Fruit fly (Drosophila melanogaster) whole organism, embryonic: ENCODE data around the gene CG33288.
A peak's percentile ranks its signal among the peaks of the same experiment; 100 is the strongest.

Experiments used
- CG1024 ChIP-seq: fragments of 200-800 bp; sonication (Bioruptor generic); IDR thresholded peaks from 2 replicates; pipeline ENCODE4 v1.3.6; 2022; ENCODE audit warnings: missing biosample characterization, missing genetic modification characterization
- CG12659 ChIP-seq: fragments of 200-800 bp; sonication (Bioruptor generic); optimal IDR thresholded peaks from 3 replicates; lab custom pipeline; 2017; ENCODE audit warnings: mild to moderate bottlenecking, missing biosample characterization, missing genetic modification reagents, missing genetic modification characterization
- CG15514 ChIP-seq: fragments of 200-800 bp; sonication (Bioruptor generic); optimal IDR thresholded peaks from 3 replicates; lab custom pipeline; 2017; ENCODE audit warnings: missing biosample characterization, missing genetic modification characterization, mild to moderate bottlenecking, moderate library complexity, missing genetic modification reagents
- CG17361 ChIP-seq: fragments of 200-800 bp; sonication (Bioruptor generic); IDR thresholded peaks from 3 replicates; pipeline ENCODE4 v1.3.6; 2022; ENCODE audit warnings: missing biosample characterization, missing genetic modification characterization
- CG17802 ChIP-seq: fragments of 200-800 bp; sonication (Bioruptor generic); optimal IDR thresholded peaks from 2 replicates; lab custom pipeline; 2018; ENCODE audit warnings: missing biosample characterization, mild to moderate bottlenecking, missing genetic modification characterization, moderate library complexity
- CG30403 ChIP-seq: fragments of 200-800 bp; sonication (Bioruptor generic); optimal IDR thresholded peaks from 3 replicates; lab custom pipeline; 2016; ENCODE audit warnings: missing biosample characterization, missing genetic modification characterization
- CG31388 ChIP-seq: fragments of 200-800 bp; sonication (Bioruptor generic); optimal IDR thresholded peaks from 2 replicates; lab custom pipeline; 2016; ENCODE audit warnings: missing biosample characterization, missing genetic modification characterization
- CG33213 ChIP-seq: fragments of 200-800 bp; sonication (Bioruptor generic); optimal IDR thresholded peaks from 3 replicates; lab custom pipeline; 2016; ENCODE audit warnings: missing biosample characterization, missing genetic modification characterization
- CG3847 ChIP-seq: fragments of 200-800 bp; sonication (Bioruptor generic); IDR thresholded peaks from 2 replicates; pipeline ENCODE4 v1.3.6; 2022; ENCODE audit warnings: missing biosample characterization, missing genetic modification characterization
- CG42726 ChIP-seq: fragments of 200-800 bp; sonication (Bioruptor generic); IDR thresholded peaks from 2 replicates; pipeline ENCODE4 v1.3.6; 2022; ENCODE audit warnings: missing biosample characterization, missing genetic modification characterization; ENCODE audit not compliant: partially characterized antibody
- CG4617 ChIP-seq: fragments of 200-800 bp; sonication (Bioruptor generic); optimal IDR thresholded peaks from 3 replicates; lab custom pipeline; 2016; ENCODE audit warnings: missing biosample characterization, missing genetic modification characterization, borderline replicate concordance
- CG6654 ChIP-seq: fragments of 200-800 bp; sonication (Bioruptor generic); optimal IDR thresholded peaks from 2 replicates; lab custom pipeline; 2017; ENCODE audit warnings: missing biosample characterization, mild to moderate bottlenecking, missing genetic modification characterization
- CG6765 ChIP-seq: fragments of 200-800 bp; sonication (Bioruptor generic); optimal IDR thresholded peaks from 3 replicates; lab custom pipeline; 2017; ENCODE audit warnings: missing biosample characterization, mild to moderate bottlenecking, missing genetic modification characterization
- CG6791 ChIP-seq: fragments of 200-800 bp; sonication (Bioruptor generic); IDR thresholded peaks from 3 replicates; pipeline ENCODE4 v1.3.6; 2022; ENCODE audit warnings: missing biosample characterization, missing genetic modification characterization; ENCODE audit not compliant: partially characterized antibody
- CG7987 ChIP-seq: fragments of 200-800 bp; sonication (Bioruptor generic); optimal IDR thresholded peaks from 2 replicates; lab custom pipeline; 2018; ENCODE audit warnings: missing biosample characterization, mild to moderate bottlenecking, missing genetic modification characterization, moderate library complexity
- CG9437 ChIP-seq: fragments of 200-800 bp; sonication (Bioruptor generic); optimal IDR thresholded peaks from 2 replicates; lab custom pipeline; 2018; ENCODE audit warnings: missing biosample characterization, mild to moderate bottlenecking, missing genetic modification characterization
- Camta ChIP-seq: fragments of 200-800 bp; sonication (Bioruptor generic); optimal IDR thresholded peaks from 2 replicates; lab custom pipeline; 2016; ENCODE audit warnings: missing biosample characterization, missing genetic modification characterization
- D ChIP-seq, 2 experiments: fragments of 200-800 bp in 1 of 2; fragments of >200 bp in 1 of 2; sonication (Bioruptor generic) in 1 of 2; optimal IDR thresholded peaks; 2 replicates in 1 of 2; 3 replicates in 1 of 2; lab custom pipeline; 2017; ENCODE audit warnings: mild to moderate bottlenecking in 1 of 2, missing biosample characterization in 1 of 2, missing genetic modification characterization in 1 of 2, missing genetic modification reagents in 1 of 2
- Dll ChIP-seq: fragments of 200-800 bp; sonication (Bioruptor generic); IDR thresholded peaks from 4 replicates; pipeline ENCODE4 v1.3.6; 2022; ENCODE audit warnings: missing biosample characterization, missing genetic modification characterization; ENCODE audit not compliant: partially characterized antibody
- Dp ChIP-seq: fragments of 200-800 bp; sonication (Bioruptor generic); optimal IDR thresholded peaks from 2 replicates; lab custom pipeline; 2018; ENCODE audit warnings: missing biosample characterization, mild to moderate bottlenecking, missing genetic modification characterization, moderate library complexity
- Dref ChIP-seq: fragments of 200-800 bp; sonication (Bioruptor generic); IDR thresholded peaks from 2 replicates; pipeline ENCODE4 v1.3.6; 2022; ENCODE audit warnings: missing biosample characterization, missing genetic modification characterization
- Drgx ChIP-seq: fragments of 200-800 bp; sonication (Bioruptor generic); IDR thresholded peaks from 2 replicates; pipeline ENCODE4 v1.3.6; 2022; ENCODE audit warnings: missing biosample characterization, missing genetic modification characterization
- HHEX ChIP-seq: fragments of 200-800 bp; sonication (Bioruptor generic); optimal IDR thresholded peaks from 3 replicates; lab custom pipeline; 2017; ENCODE audit warnings: missing biosample characterization, mild to moderate bottlenecking, missing genetic modification characterization, missing genetic modification reagents
- Hr78 ChIP-seq, 2 experiments: fragments of 200-800 bp in 1 of 2; fragments of >200 bp in 1 of 2; sonication (Bioruptor generic) in 1 of 2; optimal IDR thresholded peaks; 2 replicates each; lab custom pipeline; 2017 to 2019; ENCODE audit warnings: missing biosample characterization in 2 of 2, missing genetic modification characterization in 2 of 2, mild to moderate bottlenecking in 1 of 2, moderate library complexity in 1 of 2
- Lpt ChIP-seq: fragments of >200 bp; optimal IDR thresholded peaks from 2 replicates; lab custom pipeline; 2018; ENCODE audit warnings: missing biosample characterization, missing genetic modification characterization
- MBD-R2 ChIP-seq: fragments of 200-800 bp; sonication (Bioruptor generic); IDR thresholded peaks from 2 replicates; pipeline ENCODE4 v1.3.6; 2022; ENCODE audit warnings: missing biosample characterization, missing genetic modification characterization
- Myb ChIP-seq: fragments of 200-800 bp; sonication (Bioruptor generic); optimal IDR thresholded peaks from 2 replicates; lab custom pipeline; 2016; ENCODE audit warnings: missing biosample characterization, missing genetic modification characterization
- Nf-YB ChIP-seq: fragments of 200-800 bp; sonication (Bioruptor generic); optimal IDR thresholded peaks from 3 replicates; lab custom pipeline; 2019; ENCODE audit warnings: missing biosample characterization, mild to moderate bottlenecking, missing genetic modification characterization, moderate library complexity
- Side ChIP-seq: fragments of 200-800 bp; sonication (Bioruptor generic); optimal IDR thresholded peaks from 2 replicates; lab custom pipeline; 2016; ENCODE audit warnings: missing biosample characterization, missing genetic modification characterization
- YL-1 ChIP-seq: fragments of 200-800 bp; sonication (Bioruptor generic); optimal IDR thresholded peaks from 3 replicates; lab custom pipeline; 2017; ENCODE audit warnings: missing biosample characterization, mild to moderate bottlenecking, missing genetic modification characterization
- caup ChIP-seq: fragments of 200-800 bp; sonication (Bioruptor generic); optimal IDR thresholded peaks from 3 replicates; lab custom pipeline; 2017; ENCODE audit warnings: missing biosample characterization, mild to moderate bottlenecking, missing genetic modification characterization, moderate library complexity; ENCODE audit not compliant: severe bottlenecking
- chm ChIP-seq: fragments of 200-800 bp; sonication (Bioruptor generic); IDR thresholded peaks from 2 replicates; pipeline ENCODE4 v1.3.6; 2022; ENCODE audit warnings: missing biosample characterization, missing genetic modification characterization
- ci ChIP-seq: fragments of 200-800 bp; sonication (Bioruptor generic); IDR thresholded peaks from 3 replicates; pipeline ENCODE4 v1.3.6; 2022; ENCODE audit warnings: missing biosample characterization, missing genetic modification characterization
- dmrt11E ChIP-seq: fragments of 200-800 bp; sonication (Bioruptor generic); optimal IDR thresholded peaks from 3 replicates; lab custom pipeline; 2018; ENCODE audit warnings: missing biosample characterization, mild to moderate bottlenecking, missing genetic modification characterization, moderate library complexity
- ftz-f1 ChIP-seq: fragments of 200-800 bp; sonication (Bioruptor generic); optimal IDR thresholded peaks from 2 replicates; lab custom pipeline; 2016; ENCODE audit warnings: missing biosample characterization, missing genetic modification characterization
- gfzf ChIP-seq: fragments of 200-800 bp; sonication (Bioruptor generic); optimal IDR thresholded peaks from 2 replicates; lab custom pipeline; 2016; ENCODE audit warnings: missing biosample characterization, mild to moderate bottlenecking, missing genetic modification characterization, moderate library complexity
- gro ChIP-seq: fragments of 200-800 bp; sonication (Bioruptor generic); optimal IDR thresholded peaks from 2 replicates; lab custom pipeline; 2016; ENCODE audit warnings: missing biosample characterization, missing genetic modification characterization
- gsb ChIP-seq: fragments of 200-800 bp; sonication (Bioruptor generic); IDR thresholded peaks from 2 replicates; pipeline ENCODE4 v1.3.6; 2022; ENCODE audit warnings: missing biosample characterization, missing genetic modification characterization
- gsb-n ChIP-seq: fragments of 200-800 bp; sonication (Bioruptor generic); optimal IDR thresholded peaks from 3 replicates; lab custom pipeline; 2018; ENCODE audit warnings: missing biosample characterization, mild to moderate bottlenecking, missing genetic modification characterization
- nerfin-2 ChIP-seq: fragments of 200-800 bp; sonication (Bioruptor generic); IDR thresholded peaks from 2 replicates; pipeline ENCODE4 v1.3.6; 2022; ENCODE audit warnings: missing biosample characterization, missing genetic modification characterization; ENCODE audit not compliant: partially characterized antibody
- p53 ChIP-seq: fragments of 200-800 bp; sonication (Bioruptor generic); optimal IDR thresholded peaks from 2 replicates; lab custom pipeline; 2016; ENCODE audit warnings: missing biosample characterization, missing genetic modification characterization
- psq ChIP-seq: fragments of 200-800 bp; sonication (Bioruptor generic); optimal IDR thresholded peaks from 2 replicates; lab custom pipeline; 2017; ENCODE audit warnings: missing biosample characterization, missing genetic modification characterization
- rib ChIP-seq: fragments of 200-800 bp; sonication (Bioruptor generic); IDR thresholded peaks from 2 replicates; pipeline ENCODE4 v1.3.6; 2022; ENCODE audit warnings: missing biosample characterization, missing genetic modification characterization
- slbo ChIP-seq: fragments of 200-800 bp; sonication (Bioruptor generic); IDR thresholded peaks from 2 replicates; pipeline ENCODE4 v1.3.6; 2022; ENCODE audit warnings: missing biosample characterization, missing genetic modification characterization
- sna ChIP-seq: fragments of 200-800 bp; sonication (Bioruptor generic); IDR thresholded peaks from 2 replicates; pipeline ENCODE4 v1.3.6; 2022; ENCODE audit warnings: missing biosample characterization, missing genetic modification characterization; ENCODE audit not compliant: partially characterized antibody
- stc ChIP-seq: fragments of 200-800 bp; sonication (Bioruptor generic); IDR thresholded peaks from 2 replicates; pipeline ENCODE4 v1.3.6; 2022; ENCODE audit warnings: missing biosample characterization, missing genetic modification characterization
- tio ChIP-seq: fragments of 200-800 bp; sonication (Bioruptor generic); optimal IDR thresholded peaks from 2 replicates; lab custom pipeline; 2017; ENCODE audit warnings: missing biosample characterization, missing genetic modification characterization, inconsistent platforms
- ttk ChIP-seq: fragments of 200-800 bp; sonication (Bioruptor generic); IDR thresholded peaks from 2 replicates; pipeline ENCODE4 v2.1.2; 2022; ENCODE audit warnings: missing biosample characterization, missing genetic modification characterization
- vfl ChIP-seq: fragments of 200-800 bp; sonication (Bioruptor generic); optimal IDR thresholded peaks from 2 replicates; lab custom pipeline; 2016; ENCODE audit warnings: missing biosample characterization, missing genetic modification characterization
- vnd ChIP-seq: fragments of 200-800 bp; sonication (Bioruptor generic); IDR thresholded peaks from 3 replicates; pipeline ENCODE4 v1.3.6; 2022; ENCODE audit warnings: missing biosample characterization, missing genetic modification characterization; ENCODE audit not compliant: partially characterized antibody

The CG33288 gene

DNA sequence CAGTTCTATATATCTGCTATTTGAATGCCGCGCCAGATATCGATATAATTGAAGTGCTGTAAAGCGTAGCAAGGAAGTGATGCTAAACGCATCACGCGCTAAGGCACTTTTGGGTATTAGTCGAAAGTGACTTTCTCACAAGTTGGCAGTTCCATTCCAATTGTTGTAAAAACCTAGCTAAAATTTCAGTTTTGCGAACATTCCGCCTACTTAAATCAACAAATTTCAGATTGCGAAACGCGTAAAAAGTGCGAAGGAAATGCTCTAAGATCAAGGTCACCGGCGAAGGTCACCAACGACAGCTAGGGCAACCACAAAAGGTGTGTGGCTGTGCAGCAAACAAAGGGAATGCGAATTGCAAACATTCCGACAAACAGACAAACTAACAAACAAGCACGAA lies 18.1 kb downstream of the CG33288 start, which contains the start of gene Syx7 (continued):
- peak; percentile 37; the same call in 1 of the 2 replicates for TF ChIP-seq sna (GFP tag; lab: Robert Waterston, UW)
- peak; percentile 33 for TF ChIP-seq CG30403 (GFP tag; lab: Kevin White, UChicago)
- no peak for TF ChIP-seq CG7987
- TF ChIP-seq slbo = peak; percentile 50; the same call in 1 of the 2 replicates
- peak; percentile 36 for TF ChIP-seq vfl
- peak; percentile 68 for TF ChIP-seq rib (GFP tag; lab: Robert Waterston, UW)
- no peak for TF ChIP-seq ttk (GFP tag; lab: Robert Waterston, UW)
- no peak for TF ChIP-seq CG31388
- no peak for TF ChIP-seq CG17361 (GFP tag; lab: Robert Waterston, UW)
- peak; percentile 17 for TF ChIP-seq Nf-YB (GFP tag; lab: Kevin White, UChicago)
- no peak for TF ChIP-seq Drgx (GFP tag; lab: Robert Waterston, UW)
- peak; percentile 81 for TF ChIP-seq MBD-R2
- TF ChIP-seq nerfin-2 = no peak
- TF ChIP-seq CG6791 (GFP tag; lab: Robert Waterston, UW) = 0 out of 3 replicates have a peak, but pooled peaks have one; percentile 5
- peak; percentile 62 for TF ChIP-seq CG12659 (GFP tag; lab: Kevin White, UChicago)
- no peak for TF ChIP-seq Camta (GFP tag; lab: Kevin White, UChicago)
- TF ChIP-seq CG42726 (GFP tag; lab: Robert Waterston, UW) = peak; percentile 59; the same call in 1 of the 2 replicates
- no peak for TF ChIP-seq CG6765
- TF ChIP-seq CG3847 = peak; percentile 74
- peak; percentile 100 for TF ChIP-seq Dp (GFP tag; lab: Kevin White, UChicago)
- peak; percentile 94 for TF ChIP-seq gfzf (GFP tag; lab: Kevin White, UChicago)
- no peak for TF ChIP-seq CG17802 (tag; lab: Kevin White, UChicago)
- TF ChIP-seq gsb-n = peak; percentile 5
- no peak for TF ChIP-seq gsb (GFP tag; lab: Robert Waterston, UW)
- peak; percentile 62 for TF ChIP-seq gro (GFP tag; lab: Kevin White, UChicago)
- peak; percentile 96 for TF ChIP-seq CG4617 (GFP tag; lab: Kevin White, UChicago)
- no peak for TF ChIP-seq Lpt
- no peak for TF ChIP-seq D (optimal IDR thresholded peaks at IDR 0.05; lab: Kevin White, UChicago)
- no peak for TF ChIP-seq D (GFP tag; optimal IDR thresholded peaks at IDR 0.05; lab: Kevin White, UChicago)
- TF ChIP-seq CG33213 (GFP tag; lab: Kevin White, UChicago) = peak; percentile 65
- TF ChIP-seq YL-1 (GFP tag; lab: Kevin White, UChicago) = peak; percentile 53
- peak; percentile 16 for TF ChIP-seq Side (GFP tag; lab: Kevin White, UChicago)
- no peak for TF ChIP-seq stc (GFP tag; lab: Robert Waterston, UW)
- TF ChIP-seq CG9437 (GFP tag; lab: Kevin White, UChicago) = no peak
- no peak for TF ChIP-seq chm (GFP tag; lab: Robert Waterston, UW)
- peak; percentile 56 for TF ChIP-seq CG15514 (GFP tag; lab: Kevin White, UChicago)
- no peak for TF ChIP-seq HHEX (GFP tag; lab: Kevin White, UChicago)
- TF ChIP-seq dmrt11E (tag; lab: Kevin White, UChicago) = no peak
- no peak for TF ChIP-seq Hr78 (GFP tag; optimal IDR thresholded peaks at IDR 0.05; lab: Kevin White, UChicago)
- peak; percentile 48 for TF ChIP-seq CG6654 (GFP tag; lab: Kevin White, UChicago)
- no peak for TF ChIP-seq p53
- no peak for TF ChIP-seq psq (GFP tag; lab: Kevin White, UChicago)
- TF ChIP-seq caup (GFP tag; lab: Kevin White, UChicago) = no peak
- TF ChIP-seq Dref = peak; percentile 94
- TF ChIP-seq ci (GFP tag; lab: Robert Waterston, UW) = no peak
- no peak for TF ChIP-seq tio (GFP tag; lab: Kevin White, UChicago)
- TF ChIP-seq Myb (GFP tag; lab: Kevin White, UChicago) = peak; percentile 71
- TF ChIP-seq CG1024 = no peak
- TF ChIP-seq ftz-f1 (GFP tag; lab: Kevin White, UChicago) = peak; percentile 84
- no peak for TF ChIP-seq vnd
- TF ChIP-seq Dll (GFP tag; lab: Robert Waterston, UW) = peak; percentile 59; the same call in 2 of the 4 replicates
